Fruit fly (Drosophila melanogaster) whole organism, prepupa: ENCODE measurements around the gene Pat1.

Experiments
- CG1621 ChIP-seq: fragments of 200-800 bp; sonication (Bioruptor generic); optimal IDR thresholded peaks from 3 replicates; lab custom pipeline; 2018; ENCODE audit warnings: missing biosample characterization, mild to moderate bottlenecking, missing genetic modification characterization
- CG3919 ChIP-seq: fragments of 200-800 bp; sonication (Bioruptor generic); optimal IDR thresholded peaks from 3 replicates; lab custom pipeline; 2016; ENCODE audit warnings: missing biosample characterization, missing genetic modification characterization
- CG6163 ChIP-seq: fragments of 200-800 bp; sonication (Bioruptor generic); IDR thresholded peaks from 3 replicates; pipeline ENCODE4 v1.3.6; 2022; ENCODE audit warnings: missing biosample characterization, missing genetic modification characterization
- CG6276 ChIP-seq: fragments of 200-800 bp; sonication (Bioruptor generic); optimal IDR thresholded peaks from 2 replicates; lab custom pipeline; 2017; ENCODE audit warnings: missing biosample characterization, mild to moderate bottlenecking, missing genetic modification characterization
- CG6808 ChIP-seq: fragments of 200-800 bp; sonication (Bioruptor generic); optimal IDR thresholded peaks from 3 replicates; lab custom pipeline; 2017; ENCODE audit warnings: missing biosample characterization, missing genetic modification characterization, mild to moderate bottlenecking, moderate library complexity, missing genetic modification reagents
- CG8632 ChIP-seq: fragments of 200-800 bp; sonication (Bioruptor generic); optimal IDR thresholded peaks from 3 replicates; lab custom pipeline; 2016; ENCODE audit warnings: missing biosample characterization, missing genetic modification characterization
- CG9139 ChIP-seq: fragments of 200-800 bp; sonication (Bioruptor generic); optimal IDR thresholded peaks from 3 replicates; lab custom pipeline; 2017; ENCODE audit warnings: missing biosample characterization, mild to moderate bottlenecking, missing genetic modification characterization
- Sox15 ChIP-seq: fragments of 200-800 bp; sonication (Bioruptor generic); optimal IDR thresholded peaks from 3 replicates; lab custom pipeline; 2016; ENCODE audit warnings: missing biosample characterization, missing genetic modification characterization
- eg ChIP-seq: fragments of 200-800 bp; sonication (Bioruptor generic); IDR thresholded peaks from 3 replicates; pipeline ENCODE4 v1.3.6; 2022; ENCODE audit warnings: missing biosample characterization, missing genetic modification characterization
- fkh ChIP-seq: fragments of 200-800 bp; sonication (Bioruptor generic); optimal IDR thresholded peaks from 3 replicates; lab custom pipeline; 2017; ENCODE audit warnings: missing biosample characterization, mild to moderate bottlenecking, missing genetic modification characterization, moderate library complexity
- pdm3 ChIP-seq: fragments of 200-800 bp; sonication (Bioruptor generic); optimal IDR thresholded peaks from 3 replicates; lab custom pipeline; 2016; ENCODE audit warnings: missing biosample characterization, missing genetic modification characterization
- salr ChIP-seq, 2 experiments: fragments of 200-800 bp; sonication (Bioruptor generic); optimal IDR thresholded peaks; 3 replicates each; lab custom pipeline; 2016 to 2018; ENCODE audit warnings: missing biosample characterization in 2 of 2, missing genetic modification characterization in 2 of 2, mild to moderate bottlenecking in 1 of 2

DNA sequence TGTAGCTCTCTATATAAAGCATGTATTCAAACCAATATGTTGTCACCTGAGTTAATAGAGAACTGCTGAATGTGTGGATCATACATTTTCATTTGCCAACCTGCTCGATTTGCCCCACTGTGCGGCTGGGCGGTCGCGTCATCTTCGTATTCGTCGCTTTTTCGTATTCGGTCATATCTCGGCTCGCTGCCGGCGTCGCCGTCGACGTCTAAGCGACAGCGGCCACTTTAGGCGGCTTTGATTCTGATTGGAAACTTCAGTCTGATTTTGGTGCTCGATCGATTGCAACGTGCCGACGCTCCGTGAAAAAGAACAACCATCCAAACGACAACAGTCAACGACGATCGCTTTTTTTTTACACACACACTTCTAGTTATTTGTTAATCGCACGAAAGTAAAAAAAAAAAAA lies 44.7 kb upstream of the Pat1 start:
- no peak for TF ChIP-seq pdm3
- no peak for TF ChIP-seq salr (GFP tag; optimal IDR thresholded peaks at IDR 0.05; lab: Kevin White, UChicago)
- no peak for TF ChIP-seq fkh (GFP tag; lab: Kevin White, UChicago)
- no peak for TF ChIP-seq CG9139 (GFP tag; lab: Kevin White, UChicago)
- TF ChIP-seq CG6276 (GFP tag; lab: Kevin White, UChicago): no peak
- no peak for TF ChIP-seq CG6808 (GFP tag; lab: Kevin White, UChicago)
- no peak for TF ChIP-seq CG8632
- TF ChIP-seq CG1621 (tag; lab: Kevin White, UChicago): no peak
- TF ChIP-seq CG6163 (GFP tag; lab: Robert Waterston, UW): 0 out of 3 replicates have a peak, but pooled peaks have one; percentile 31
- peak; percentile 14; the same call in 1 of the 3 replicates for TF ChIP-seq eg (GFP tag; lab: Robert Waterston, UW)
- TF ChIP-seq CG3919: no peak
- no peak for TF ChIP-seq Sox15 (GFP tag; lab: Kevin White, UChicago)
